Worm (Caenorhabditis elegans) whole organism, L1 larva: Measurements from ENCODE around the gene exc-5.
A peak's percentile ranks its signal among the peaks of the same experiment; 100 is the strongest.

ENCODE experiments used
- C34B4.2 ChIP-seq: sonication (generic microtip); optimal IDR thresholded peaks from 2 replicates; lab custom pipeline; 2017; ENCODE audit warnings: mild to moderate bottlenecking, missing genetic modification characterization, missing compliant biosample characterization
- Y116A8C.19 ChIP-seq: sonication (generic microtip); optimal IDR thresholded peaks from 2 replicates; lab custom pipeline; 2016; ENCODE audit warnings: missing compliant biosample characterization, missing genetic modification characterization, borderline replicate concordance
- alr-1 ChIP-seq: fragments of 200-800 bp; sonication (Bioruptor generic); optimal IDR thresholded peaks from 2 replicates; lab custom pipeline; 2018; ENCODE audit warnings: borderline replicate concordance, mild to moderate bottlenecking, missing genetic modification characterization, missing compliant biosample characterization
- blmp-1 ChIP-seq: fragments of 150-350 bp; optimal IDR thresholded peaks from 2 replicates; lab custom pipeline; 2014; ENCODE audit warnings: missing biosample characterization, missing genetic modification characterization
- ceh-82 ChIP-seq, 3 experiments: fragments of 150-350 bp in 1 of 3; sonication (generic microtip) in 2 of 3; optimal IDR thresholded peaks; 2 replicates each; lab custom pipeline; 2014 to 2017; ENCODE audit warnings: missing biosample characterization in 3 of 3, missing genetic modification characterization in 3 of 3
- ceh-88 ChIP-seq: fragments of 200-800 bp; sonication (Bioruptor generic); IDR thresholded peaks from 2 replicates; pipeline ENCODE4 v1.3.6; 2022; ENCODE audit warnings: missing genetic modification characterization, missing compliant biosample characterization
- ceh-90 ChIP-seq: sonication (generic microtip); optimal IDR thresholded peaks from 2 replicates; lab custom pipeline; 2016; ENCODE audit warnings: missing genetic modification characterization, missing compliant biosample characterization
- dpl-1 ChIP-seq, 3 experiments: fragments of 150-350 bp in 2 of 3; sonication (generic microtip) in 1 of 3; optimal IDR thresholded peaks; 2 replicates each; lab custom pipeline; 2014 to 2017; ENCODE audit warnings: missing biosample characterization in 3 of 3, missing genetic modification characterization in 3 of 3, missing genetic modification reagents in 3 of 3
- efl-1 ChIP-seq, 4 experiments: fragments of 150-350 bp; optimal IDR thresholded peaks in 3 of 4; peaks in 1 of 4; 1 replicate in 1 of 4; 2 replicates in 3 of 4; lab custom pipeline; 2014; ENCODE audit warnings: missing biosample characterization in 2 of 4, missing genetic modification characterization in 2 of 4, missing genetic modification reagents in 2 of 4
- egl-13 ChIP-seq: sonication (generic microtip); optimal IDR thresholded peaks from 2 replicates; lab custom pipeline; 2016; ENCODE audit warnings: missing genotype, missing genetic modification reagents, missing genetic modification characterization, missing compliant biosample characterization
- elt-3 ChIP-seq, 6 experiments: fragments of 150-350 bp in 1 of 6; sonication (generic microtip); optimal IDR thresholded peaks; 2 replicates each; lab custom pipeline; 2017 to 2018; ENCODE audit warnings: missing biosample characterization in 6 of 6, missing genetic modification characterization in 6 of 6, inconsistent platforms in 1 of 6
- fkh-10 ChIP-seq: sonication (generic microtip); optimal IDR thresholded peaks from 2 replicates; lab custom pipeline; 2017; ENCODE audit warnings: missing biosample characterization, missing genetic modification reagents, missing genetic modification characterization
- fkh-4 ChIP-seq: sonication (generic microtip); optimal IDR thresholded peaks from 2 replicates; lab custom pipeline; 2016; ENCODE audit warnings: missing compliant biosample characterization, missing genetic modification characterization, borderline replicate concordance
- hlh-4 ChIP-seq: sonication (generic microtip); optimal IDR thresholded peaks from 2 replicates; lab custom pipeline; 2016; ENCODE audit warnings: mild to moderate bottlenecking, missing genetic modification characterization, missing compliant biosample characterization
- irx-1 ChIP-seq: sonication (generic microtip); optimal IDR thresholded peaks from 2 replicates; lab custom pipeline; 2016; ENCODE audit warnings: missing genetic modification characterization, missing compliant biosample characterization
- jun-1 ChIP-seq: fragments of 150-350 bp; optimal IDR thresholded peaks from 2 replicates; lab custom pipeline; 2014; ENCODE audit warnings: missing biosample characterization, missing genetic modification reagents, missing genetic modification characterization
- lin-13 ChIP-seq: fragments of 150-350 bp; optimal IDR thresholded peaks from 2 replicates; lab custom pipeline; 2014; ENCODE audit warnings: missing biosample characterization, missing genetic modification reagents, missing genetic modification characterization
- lin-14 ChIP-seq: fragments of 200-800 bp; sonication (Bioruptor generic); optimal IDR thresholded peaks from 2 replicates; lab custom pipeline; 2018; ENCODE audit warnings: mild to moderate bottlenecking, missing genetic modification characterization, moderate library complexity, missing compliant biosample characterization
- lin-35 ChIP-seq, 2 experiments: fragments of 150-350 bp; optimal IDR thresholded peaks; 2 replicates each; lab custom pipeline; 2014; ENCODE audit warnings: missing biosample characterization in 2 of 2, missing genetic modification characterization in 2 of 2, missing genetic modification reagents in 2 of 2
- lin-39 ChIP-seq: fragments of 150-350 bp; optimal IDR thresholded peaks from 2 replicates; lab custom pipeline; 2014; ENCODE audit warnings: missing biosample characterization, missing genetic modification reagents, missing genetic modification characterization
- lsy-2 ChIP-seq, 2 experiments: fragments of 150-350 bp; optimal IDR thresholded peaks; 2 replicates each; lab custom pipeline; 2014; ENCODE audit warnings: missing biosample characterization in 2 of 2, missing genetic modification characterization in 2 of 2
- mdl-1 ChIP-seq, 2 experiments: fragments of 150-350 bp; optimal IDR thresholded peaks; 2 replicates each; lab custom pipeline; 2014 to 2017; ENCODE audit warnings: missing biosample characterization in 2 of 2, missing genetic modification characterization in 2 of 2, inconsistent platforms in 1 of 2
- nhr-20 ChIP-seq: sonication (generic microtip); optimal IDR thresholded peaks from 2 replicates; lab custom pipeline; 2016; ENCODE audit warnings: mild to moderate bottlenecking, missing genetic modification characterization, missing compliant biosample characterization
- nhr-47 ChIP-seq: sonication (generic microtip); optimal IDR thresholded peaks from 2 replicates; lab custom pipeline; 2016; ENCODE audit warnings: mild to moderate bottlenecking, missing genetic modification characterization, moderate library complexity, missing compliant biosample characterization
- nhr-71 ChIP-seq: sonication (generic microtip); optimal IDR thresholded peaks from 2 replicates; lab custom pipeline; 2016; ENCODE audit warnings: mild to moderate bottlenecking, missing genetic modification characterization, moderate library complexity, missing compliant biosample characterization
- nhr-77 ChIP-seq: fragments of 150-350 bp; optimal IDR thresholded peaks from 2 replicates; lab custom pipeline; 2014; ENCODE audit warnings: missing biosample characterization, missing genetic modification characterization
- nhr-84 ChIP-seq: sonication (generic microtip); optimal IDR thresholded peaks from 2 replicates; lab custom pipeline; 2017; ENCODE audit warnings: missing biosample characterization, missing genetic modification characterization
- nhr-85 ChIP-seq: sonication (generic microtip); peaks from one replicate; lab custom pipeline; 2016; ENCODE audit warnings: missing genetic modification characterization, inconsistent platforms, missing compliant biosample characterization
- nhr-90 ChIP-seq: sonication (generic microtip); optimal IDR thresholded peaks from 2 replicates; lab custom pipeline; 2016; ENCODE audit warnings: mild to moderate bottlenecking, missing genetic modification characterization, missing compliant biosample characterization; ENCODE audit not compliant: poor library complexity
- pqm-1 ChIP-seq: sonication (generic microtip); optimal IDR thresholded peaks from 3 replicates; lab custom pipeline; 2017; ENCODE audit warnings: missing biosample characterization, missing genetic modification characterization
- skn-1 ChIP-seq: fragments of 150-350 bp; optimal IDR thresholded peaks from 2 replicates; lab custom pipeline; 2014; ENCODE audit warnings: missing biosample characterization, missing genetic modification characterization
- snpc-4 ChIP-seq: fragments of 150-350 bp; optimal IDR thresholded peaks from 2 replicates; lab custom pipeline; 2014; ENCODE audit warnings: missing biosample characterization, missing genetic modification characterization
- snu-23 ChIP-seq: sonication (generic microtip); optimal IDR thresholded peaks from 2 replicates; lab custom pipeline; 2016; ENCODE audit warnings: missing genetic modification characterization, missing compliant biosample characterization
- swsn-7 ChIP-seq: sonication (generic microtip); optimal IDR thresholded peaks from 2 replicates; lab custom pipeline; 2016; ENCODE audit warnings: missing genetic modification characterization, missing compliant biosample characterization
- tbx-2 ChIP-seq: sonication (generic microtip); optimal IDR thresholded peaks from 2 replicates; lab custom pipeline; 2016; ENCODE audit warnings: missing genetic modification characterization, missing compliant biosample characterization
- unc-30 ChIP-seq: sonication (generic microtip); optimal IDR thresholded peaks from 2 replicates; lab custom pipeline; 2017; ENCODE audit warnings: missing biosample characterization, missing genetic modification characterization
- vab-15 ChIP-seq: sonication (generic microtip); optimal IDR thresholded peaks from 2 replicates; lab custom pipeline; 2017; ENCODE audit warnings: missing genotype, mild to moderate bottlenecking, missing genetic modification characterization, missing compliant biosample characterization
- ztf-11 ChIP-seq, 2 experiments: sonication (generic microtip); optimal IDR thresholded peaks; 2 replicates each; lab custom pipeline; 2016 to 2017; ENCODE audit warnings: missing genetic modification characterization in 2 of 2, missing biosample characterization in 1 of 2, missing compliant biosample characterization in 1 of 2

Gene exc-5

ce11 chrIV:8815162-8815561 is 1.7 kb upstream of the exc-5 start:
- TF ChIP-seq blmp-1 (tag; lab: Kevin White, UChicago) (peak; percentile 63), lin-14 (peak; percentile 64), ceh-90 (tag; lab: Kevin White, UChicago) (no peak), elt-3 (tag; optimal IDR thresholded peaks at IDR 0.05; lab: Kevin White, UChicago) (peak in 4 of 6 experiments; percentile 17 to 84 (median 32)), ceh-82 (tag; optimal IDR thresholded peaks at IDR 0.05; lab: Kevin White, UChicago) (no peak), nhr-20 (tag; lab: Kevin White, UChicago) (peak; percentile 59), fkh-10 (GFP tag; lab: Kevin White, UChicago) (no peak), snu-23 (peak; percentile 51), hlh-4 (tag; lab: Kevin White, UChicago) (no peak), lsy-2 (tag; optimal IDR thresholded peaks at IDR 0.05; lab: Kevin White, UChicago) (peak in 1 of 2 experiments; percentile 31), nhr-90 (tag; lab: Kevin White, UChicago) (peak; percentile 13), nhr-71 (tag; lab: Kevin White, UChicago) (peak; percentile 41), lin-13 (no peak), lin-35 (GFP tag; optimal IDR thresholded peaks at IDR 0.05; lab: Kevin White, UChicago) (peak in 1 of 2 experiments; percentile 18), nhr-85 (tag; lab: Kevin White, UChicago) (peak; percentile 84)
- TF ChIP-seq, all 84 proteins: peak for 10

- peak; percentile 4 for TF ChIP-seq nhr-77 (tag; lab: Kevin White, UChicago)
- TF ChIP-seq nhr-90 (tag; lab: Kevin White, UChicago), result no peak
- no peak for TF ChIP-seq egl-13 (tag; lab: Kevin White, UChicago)
- no peak for TF ChIP-seq nhr-20 (tag; lab: Kevin White, UChicago)
- TF ChIP-seq, all 84 proteins: peak for 1
Measured at ce11 chrIV:8807327-8807726, 6.1 kb downstream of the exc-5 start.

- no peak for TF ChIP-seq lin-39 (tag; lab: Kevin White, UChicago)
- no peak for TF ChIP-seq ceh-88 (GFP tag; lab: Robert Waterston, UW)
- no peak for TF ChIP-seq alr-1 (tag; lab: Kevin White, UChicago)
- TF ChIP-seq snpc-4 (tag; lab: Kevin White, UChicago), result no peak
- no peak for TF ChIP-seq dpl-1 (GFP tag; optimal IDR thresholded peaks at IDR 0.05; lab: Kevin White, UChicago)
- no peak for TF ChIP-seq lsy-2 (tag; optimal IDR thresholded peaks at IDR 0.05; lab: Kevin White, UChicago)
- TF ChIP-seq nhr-47, result no peak
- TF ChIP-seq, all 84 proteins: peak for 0
Measured at ce11 chrIV:8798255-8798654, 15.2 kb downstream of the exc-5 start, which contains the start of gene clec-182. Gene clec-182 (minus strand): TSS chrIV:8798355.

DNA sequence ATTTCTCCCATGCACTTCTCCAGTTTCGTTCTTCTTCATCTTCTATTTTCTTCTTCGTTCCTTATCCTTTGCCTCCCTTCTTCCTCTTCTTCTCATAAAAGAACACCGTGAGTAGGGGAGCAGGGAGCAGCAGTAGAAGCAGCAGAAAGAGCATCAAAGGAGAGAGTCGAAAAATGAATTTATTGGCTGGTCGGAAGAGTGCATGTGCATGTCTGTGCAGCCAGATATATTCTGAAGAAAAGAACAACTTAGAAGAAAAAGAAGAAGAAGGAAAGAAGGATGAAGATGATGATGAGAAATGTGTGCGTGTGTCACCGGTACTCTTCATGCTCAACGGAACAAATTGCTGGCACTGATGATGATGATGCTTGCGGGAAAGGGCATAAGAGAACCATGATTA is 17.2 kb downstream of the exc-5 start:
- TF ChIP-seq irx-1 (tag; lab: Kevin White, UChicago), result no peak
- no peak for TF ChIP-seq mdl-1 (tag; optimal IDR thresholded peaks at IDR 0.05; lab: Kevin White, UChicago)
- TF ChIP-seq fkh-10 (GFP tag; lab: Kevin White, UChicago), result peak; percentile 39
- TF ChIP-seq efl-1 (optimal IDR thresholded peaks at IDR 0.05; lab: Kevin White, UChicago), result no peak
- TF ChIP-seq efl-1 (GFP tag; optimal IDR thresholded peaks at IDR 0.05 in 1 of 2; lab: Kevin White, UChicago), result no peak
- no peak for TF ChIP-seq C34B4.2
- peak; percentile 62 for TF ChIP-seq lin-14
- peak in 1 of 3 experiments; percentile 9 for TF ChIP-seq ceh-82 (tag; optimal IDR thresholded peaks at IDR 0.05; lab: Kevin White, UChicago)

DNA sequence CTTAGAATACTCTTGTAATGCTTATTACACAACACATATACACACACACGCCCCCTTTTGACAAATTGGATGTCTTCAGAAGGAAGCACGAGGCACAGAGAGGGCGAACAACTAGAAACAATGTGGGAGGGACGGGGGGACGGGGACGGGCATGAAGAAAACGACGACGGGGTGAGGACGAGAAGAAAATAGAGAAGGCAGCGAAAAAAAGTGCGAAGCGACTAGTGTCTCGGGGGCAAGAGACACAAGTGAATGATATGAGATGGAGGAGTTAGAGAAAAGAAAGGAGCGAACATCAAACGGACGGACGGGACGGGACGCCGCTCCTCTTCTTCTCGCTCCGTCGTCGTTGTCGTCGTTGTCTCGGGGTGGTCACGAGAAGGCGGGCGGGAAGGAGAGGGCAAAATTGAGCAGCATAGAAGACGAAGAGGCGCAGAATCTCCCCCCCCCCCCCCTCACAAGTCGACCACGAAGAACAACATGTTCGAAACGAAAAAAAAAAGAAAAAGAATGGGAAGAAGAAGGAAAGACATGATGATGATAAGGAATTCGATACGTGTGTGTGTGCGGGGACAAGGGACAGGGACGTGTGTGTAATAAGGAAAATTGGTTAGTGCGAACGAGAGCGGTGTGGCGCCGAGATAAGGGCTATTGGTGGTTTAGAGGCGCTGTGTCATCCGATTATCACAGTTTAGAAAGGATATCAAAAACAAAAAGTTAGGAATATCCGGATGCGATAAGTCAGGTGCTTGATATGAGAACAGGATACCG is 18.4 kb downstream of the exc-5 start:
- peak in 2 of 6 experiments; percentile 10 to 53 for TF ChIP-seq elt-3 (tag; optimal IDR thresholded peaks at IDR 0.05; lab: Kevin White, UChicago)
- peak in 1 of 3 experiments; percentile 11 for TF ChIP-seq dpl-1 (GFP tag; optimal IDR thresholded peaks at IDR 0.05; lab: Kevin White, UChicago)
- peak; percentile 21 for TF ChIP-seq snpc-4 (tag; lab: Kevin White, UChicago)
- TF ChIP-seq vab-15 (tag; lab: Kevin White, UChicago), result no peak
- peak; percentile 65 for TF ChIP-seq nhr-20 (tag; lab: Kevin White, UChicago)
- TF ChIP-seq nhr-71 (tag; lab: Kevin White, UChicago), result peak; percentile 76
- peak in 1 of 2 experiments; percentile 24 for TF ChIP-seq ztf-11 (tag; optimal IDR thresholded peaks at IDR 0.05; lab: Kevin White, UChicago)
- peak; percentile 24 for TF ChIP-seq swsn-7
- peak; percentile 46 to 50 for TF ChIP-seq lin-35 (GFP tag; optimal IDR thresholded peaks at IDR 0.05; lab: Kevin White, UChicago)
- peak; percentile 59 for TF ChIP-seq tbx-2 (tag; lab: Kevin White, UChicago)
- peak; percentile 16 for TF ChIP-seq skn-1 (tag; lab: Kevin White, UChicago)
- no peak for TF ChIP-seq pqm-1 (tag; lab: Kevin White, UChicago)
- no peak for TF ChIP-seq fkh-4 (tag; lab: Kevin White, UChicago)
- peak in 1 of 2 experiments; percentile 57 for TF ChIP-seq mdl-1 (tag; optimal IDR thresholded peaks at IDR 0.05; lab: Kevin White, UChicago)
- TF ChIP-seq ceh-82 (tag; optimal IDR thresholded peaks at IDR 0.05; lab: Kevin White, UChicago), result peak in 2 of 3 experiments; percentile 11 to 50
- TF ChIP-seq fkh-10 (GFP tag; lab: Kevin White, UChicago), result peak; percentile 72
- peak; percentile 20 to 53 for TF ChIP-seq lsy-2 (tag; optimal IDR thresholded peaks at IDR 0.05; lab: Kevin White, UChicago)
- TF ChIP-seq jun-1 (tag; lab: Kevin White, UChicago), result peak; percentile 50
- no peak for TF ChIP-seq Y116A8C.19 (tag; lab: Kevin White, UChicago)
- peak; percentile 46 for TF ChIP-seq nhr-90 (tag; lab: Kevin White, UChicago)
- no peak for TF ChIP-seq unc-30 (tag; lab: Kevin White, UChicago)
- TF ChIP-seq nhr-84 (tag; lab: Kevin White, UChicago), result no peak
- peak; percentile 99 for TF ChIP-seq lin-14
